Worm (Caenorhabditis elegans): ENCODE measurements around the gene clec-191.

Gene clec-191

ce11 chrIV:16306918-16307317, 26.4 kb upstream of the clec-191 start:
- TF ChIP-seq nhr-77 (tag; optimal IDR thresholded peaks at IDR 0.05): no peak
- no peak for TF ChIP-seq tbx-2 (tag; optimal IDR thresholded peaks at IDR 0.05)
- no peak for TF ChIP-seq dsc-1 (tag; optimal IDR thresholded peaks at IDR 0.05)
- TF ChIP-seq ztf-4 (tag; optimal IDR thresholded peaks at IDR 0.05): no peak
- no peak for TF ChIP-seq skn-1 (tag; optimal IDR thresholded peaks at IDR 0.05)
- TF ChIP-seq aha-1 (tag; optimal IDR thresholded peaks at IDR 0.05): no peak
- TF ChIP-seq blmp-1 (tag; optimal IDR thresholded peaks at IDR 0.05): no peak
- TF ChIP-seq egl-13 (tag; optimal IDR thresholded peaks at IDR 0.05): no peak
- no peak for TF ChIP-seq sox-4 (tag; optimal IDR thresholded peaks at IDR 0.05)
- no peak for TF ChIP-seq isw-1 (GFP tag; IDR thresholded peaks at IDR 0.05)
- TF ChIP-seq lin-35 (GFP tag; optimal IDR thresholded peaks at IDR 0.05): no peak
- no peak for TF ChIP-seq fos-1 (tag; optimal IDR thresholded peaks at IDR 0.05)
- no peak for TF ChIP-seq unc-86 (tag; optimal IDR thresholded peaks at IDR 0.05)
- TF ChIP-seq unc-130 (tag; optimal IDR thresholded peaks at IDR 0.05): no peak
- no peak for TF ChIP-seq irx-1 (tag; optimal IDR thresholded peaks at IDR 0.05)
- no peak for TF ChIP-seq fkh-10 (GFP tag; optimal IDR thresholded peaks at IDR 0.05)
- no peak for TF ChIP-seq efl-1 (optimal IDR thresholded peaks at IDR 0.05)
- no peak for TF ChIP-seq efl-1 (GFP tag; optimal IDR thresholded peaks at IDR 0.05 in 1 of 2)
- no peak for TF ChIP-seq ztf-11 (tag; optimal IDR thresholded peaks at IDR 0.05)
- TF ChIP-seq C04F5.9 (tag; optimal IDR thresholded peaks at IDR 0.05): no peak

ce11 chrIV:16298851-16299250, 18.3 kb upstream of the clec-191 start, which contains the start of gene srz-72:
Gene srz-72, plus strand, starts transcription at chrIV:16299151.
- no peak for TF ChIP-seq dpl-1 (GFP tag; optimal IDR thresholded peaks at IDR 0.05)
- TF ChIP-seq efl-3 (GFP tag; optimal IDR thresholded peaks at IDR 0.05): no peak
- TF ChIP-seq jun-1 (tag; optimal IDR thresholded peaks at IDR 0.05): no peak
- no peak for TF ChIP-seq mdl-1 (tag; optimal IDR thresholded peaks at IDR 0.05)
- no peak for TF ChIP-seq ztf-4 (tag; optimal IDR thresholded peaks at IDR 0.05)
- no peak for TF ChIP-seq pax-3 (tag; optimal IDR thresholded peaks at IDR 0.05)
- no peak for TF ChIP-seq lin-15B (tag; optimal IDR thresholded peaks at IDR 0.05)
- TF ChIP-seq snu-23 (GFP tag; optimal IDR thresholded peaks at IDR 0.05): no peak

- TF ChIP-seq efl-1 (optimal IDR thresholded peaks at IDR 0.05) (no peak), efl-1 (GFP tag; optimal IDR thresholded peaks at IDR 0.05 in 1 of 2) (peak in 1 of 2 experiments; percentile 18), efl-3 (GFP tag; optimal IDR thresholded peaks at IDR 0.05) (no peak), elt-2 (tag; optimal IDR thresholded peaks at IDR 0.05) (peak; percentile 34)
Observed at ce11 chrIV:16293889-16294288, 13.4 kb upstream of the clec-191 start.

ce11 chrIV:16290745-16291144, 10.2 kb upstream of the clec-191 start, which contains the start of gene srz-75:
Gene srz-75, minus strand, starts transcription at chrIV:16290845.
- TF ChIP-seq sptf-1 (tag; optimal IDR thresholded peaks at IDR 0.05): no peak
- no peak for TF ChIP-seq alr-1 (tag; optimal IDR thresholded peaks at IDR 0.05; ENCODE audit: borderline replicate concordance)
- no peak for TF ChIP-seq tlp-1 (tag; optimal IDR thresholded peaks at IDR 0.05)
- no peak for TF ChIP-seq lin-14 (GFP tag; optimal IDR thresholded peaks at IDR 0.05)
- TF ChIP-seq lin-15B (tag; optimal IDR thresholded peaks at IDR 0.05): no peak
- no peak for TF ChIP-seq efl-1 (optimal IDR thresholded peaks at IDR 0.05)
- TF ChIP-seq efl-1 (GFP tag; optimal IDR thresholded peaks at IDR 0.05 in 1 of 2): no peak
- TF ChIP-seq Y116A8C.19 (tag; optimal IDR thresholded peaks at IDR 0.05; ENCODE audit: borderline replicate concordance): no peak
- no peak for TF ChIP-seq dsc-1 (tag; optimal IDR thresholded peaks at IDR 0.05)
- TF ChIP-seq hpl-2 (GFP tag; optimal IDR thresholded peaks at IDR 0.05): no peak
- TF ChIP-seq pax-3 (tag; optimal IDR thresholded peaks at IDR 0.05): no peak
- no peak for TF ChIP-seq ces-1 (GFP tag; optimal IDR thresholded peaks at IDR 0.05)
- TF ChIP-seq unc-130 (tag; optimal IDR thresholded peaks at IDR 0.05): no peak
- TF ChIP-seq C04F5.9 (tag; optimal IDR thresholded peaks at IDR 0.05): no peak
- TF ChIP-seq snu-23 (GFP tag; optimal IDR thresholded peaks at IDR 0.05): no peak
- no peak for TF ChIP-seq egl-13 (tag; optimal IDR thresholded peaks at IDR 0.05)
- TF ChIP-seq grh-1 (GFP tag; IDR thresholded peaks at IDR 0.05): no peak
- TF ChIP-seq rnt-1 (tag; optimal IDR thresholded peaks at IDR 0.05): no peak
- TF ChIP-seq nhr-84 (tag; optimal IDR thresholded peaks at IDR 0.05): no peak
